Worm (Caenorhabditis elegans) whole organism, late embryonic: ENCODE results near the gene C14C6.2.

Experiments used
- C08G9.2 ChIP-seq: sonication (generic microtip); optimal IDR thresholded peaks from 2 replicates; lab custom pipeline; 2016; ENCODE audit warnings: mild to moderate bottlenecking, missing genetic modification characterization, moderate library complexity, missing compliant biosample characterization
- K02D7.2 ChIP-seq: sonication (generic microtip); optimal IDR thresholded peaks from 2 replicates; lab custom pipeline; 2017; ENCODE audit warnings: mild to moderate bottlenecking, missing genetic modification characterization, missing compliant biosample characterization
- ama-1 ChIP-seq: fragments of 150-350 bp; optimal IDR thresholded peaks from 2 replicates; lab custom pipeline; 2014
- ceh-9 ChIP-seq: sonication (generic microtip); optimal IDR thresholded peaks from 2 replicates; lab custom pipeline; 2016; ENCODE audit warnings: mild to moderate bottlenecking, missing genetic modification characterization, inconsistent platforms, missing compliant biosample characterization
- elt-4 ChIP-seq: sonication (generic microtip); optimal IDR thresholded peaks from 2 replicates; lab custom pipeline; 2016; ENCODE audit warnings: missing genetic modification characterization, missing compliant biosample characterization
- ets-4 ChIP-seq: sonication (generic microtip); optimal IDR thresholded peaks from 2 replicates; lab custom pipeline; 2016; ENCODE audit warnings: missing genetic modification characterization, missing compliant biosample characterization
- fax-1 ChIP-seq: sonication (generic microtip); optimal IDR thresholded peaks from 2 replicates; lab custom pipeline; 2016; ENCODE audit warnings: missing genotype, missing genetic modification characterization, missing compliant biosample characterization
- hlh-30 ChIP-seq: sonication (generic microtip); optimal IDR thresholded peaks from 2 replicates; lab custom pipeline; 2017; ENCODE audit warnings: antibody characterized with exemption, missing genetic modification characterization, missing compliant biosample characterization; ENCODE audit not compliant: insufficient read depth
- nhr-11 ChIP-seq: fragments of 150-350 bp; optimal IDR thresholded peaks from 2 replicates; lab custom pipeline; 2014; ENCODE audit warnings: missing biosample characterization, missing genetic modification characterization
- pag-3 ChIP-seq: sonication (generic microtip); optimal IDR thresholded peaks from 2 replicates; lab custom pipeline; 2016; ENCODE audit warnings: missing compliant biosample characterization, missing genetic modification characterization, borderline replicate concordance

DNA sequence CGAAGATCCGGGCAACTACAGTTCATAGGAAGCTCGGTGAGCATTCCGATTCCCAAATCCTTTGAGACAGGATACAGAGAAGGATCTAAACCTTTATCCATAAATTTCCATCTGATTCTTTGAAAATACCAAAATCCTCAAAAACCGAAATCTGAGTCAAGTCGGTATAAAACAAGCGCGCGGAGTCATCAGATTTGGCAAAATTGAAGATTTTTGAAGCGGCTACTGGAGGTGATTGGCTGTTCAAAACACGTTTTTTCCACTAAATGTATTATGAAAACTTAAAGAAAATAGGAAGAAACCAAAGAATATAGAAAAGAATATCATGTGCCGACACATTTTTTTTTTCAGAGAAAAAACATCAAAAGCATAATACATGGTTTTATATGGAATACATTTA lies 11.7 kb downstream of the C14C6.2 start, which contains the start of gene C14C6.13:
- TF ChIP-seq K02D7.2 (tag; lab: Kevin White, UChicago) (no peak), ama-1 (lab: Kevin White, UChicago) (no peak), C08G9.2 (tag; lab: Kevin White, UChicago) (no peak), nhr-11 (tag; lab: Kevin White, UChicago) (no peak), elt-4 (no peak), ets-4 (tag; lab: Kevin White, UChicago) (no peak), fax-1 (tag; lab: Kevin White, UChicago) (no peak), ceh-9 (tag; lab: Kevin White, UChicago) (no peak), hlh-30 (no peak), pag-3 (tag; lab: Kevin White, UChicago) (no peak)
